Worm (Caenorhabditis elegans): ENCODE measurements around the gene F28H7.7.

DNA sequence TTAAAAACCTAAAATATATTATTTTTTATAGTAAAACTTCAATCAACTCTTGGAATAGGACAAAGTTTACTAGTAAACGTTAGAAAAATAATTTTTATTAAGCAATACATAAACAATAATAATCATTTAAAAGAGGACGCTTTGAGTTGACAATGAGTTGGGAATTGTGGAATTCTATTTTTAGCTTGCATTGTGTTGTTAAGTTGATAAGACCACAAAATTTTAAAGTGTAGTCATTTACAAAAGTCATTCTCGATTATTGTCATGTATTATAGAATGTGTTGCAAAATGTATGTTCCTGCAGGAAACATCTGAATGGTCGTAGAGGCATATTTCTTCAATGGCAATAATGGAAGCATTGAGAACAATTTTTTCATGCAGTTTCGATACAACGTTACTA lies 42.9 kb downstream of the F28H7.7 start:
- TF ChIP-seq med-1 (GFP tag; optimal IDR thresholded peaks at IDR 0.05; ENCODE audit: insufficient read depth) (no peak), ztf-29 (GFP tag; IDR thresholded peaks at IDR 0.05) (no peak), ref-1 (GFP tag; conservative IDR thresholded peaks at IDR 0.05) (no peak), cog-1 (tag; optimal IDR thresholded peaks at IDR 0.05) (no peak)
